Worm (Caenorhabditis elegans) whole organism, L3 larva: Measurements from ENCODE around the gene fipr-4.

ENCODE experiments used
- pha-4 ChIP-seq: fragments of 150-350 bp; optimal IDR thresholded peaks from 2 replicates; lab custom pipeline; 2014; ENCODE audit warnings: missing biosample characterization, missing genetic modification reagents, missing genetic modification characterization
- unc-39 ChIP-seq: sonication (generic microtip); optimal IDR thresholded peaks from 4 replicates; lab custom pipeline; 2017; ENCODE audit warnings: missing biosample characterization, missing genetic modification characterization

DNA sequence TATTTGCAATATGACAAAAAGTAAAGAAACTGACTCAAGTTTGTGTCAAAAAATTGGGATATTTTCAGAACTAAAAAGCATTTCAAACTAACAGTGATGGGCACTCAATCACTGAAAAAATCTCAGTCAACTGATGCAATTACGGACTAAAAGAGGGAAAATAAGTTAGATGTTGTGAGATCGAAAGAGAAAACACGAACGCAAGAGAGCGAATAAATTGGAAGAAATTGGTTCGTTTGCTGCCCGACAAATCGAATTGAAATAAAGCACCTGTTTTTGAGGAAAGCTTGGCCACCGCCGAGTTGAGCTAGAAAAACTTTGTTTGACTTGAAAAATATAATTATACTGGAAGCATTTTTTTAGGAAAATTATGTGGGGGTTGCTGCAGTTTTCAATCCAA lies 37.8 kb upstream of the fipr-4 start:
- TF ChIP-seq unc-39 (tag; lab: Kevin White, UChicago) (no peak), pha-4 (tag; lab: Kevin White, UChicago) (no peak)
